Worm (Caenorhabditis elegans): ENCODE results near the gene C08F11.10.
"Not testable (repeated sequence)": the region's sequence is repeated elsewhere in the genome, so short reads cannot be mapped to it uniquely, and the experiment has no call there.

DNA sequence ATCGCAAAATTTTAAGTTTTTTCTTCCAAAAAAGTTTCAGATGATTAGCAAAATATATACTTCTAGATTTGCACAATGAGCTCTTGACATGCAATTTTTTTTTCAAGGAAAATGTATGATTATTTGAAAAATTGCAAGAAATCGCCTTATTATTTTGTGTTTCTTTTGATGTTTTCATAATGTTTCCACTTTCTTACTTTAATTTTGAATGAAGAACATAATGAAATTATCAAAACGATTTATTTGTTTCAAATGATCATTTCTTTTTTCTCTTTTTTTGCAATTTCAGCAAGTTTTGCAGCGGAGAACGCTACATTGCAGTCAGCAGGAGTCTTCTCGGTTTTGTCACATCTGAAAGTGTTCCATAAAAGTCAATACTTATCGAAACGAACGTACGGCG lies 3.0 kb upstream of the C08F11.10 start, which contains the start of gene Y45F10C.6:
- not testable (repeated sequence) for TF ChIP-seq sox-4, mdl-1, ztf-11, nhr-12, lsy-2, nhr-71, sptf-1, nhr-76, nhr-237, nhr-11, skn-1 (tag; optimal IDR thresholded peaks at IDR 0.05)
